Fruit fly (Drosophila melanogaster): Measurements from ENCODE around the gene CG7215.

DNA sequence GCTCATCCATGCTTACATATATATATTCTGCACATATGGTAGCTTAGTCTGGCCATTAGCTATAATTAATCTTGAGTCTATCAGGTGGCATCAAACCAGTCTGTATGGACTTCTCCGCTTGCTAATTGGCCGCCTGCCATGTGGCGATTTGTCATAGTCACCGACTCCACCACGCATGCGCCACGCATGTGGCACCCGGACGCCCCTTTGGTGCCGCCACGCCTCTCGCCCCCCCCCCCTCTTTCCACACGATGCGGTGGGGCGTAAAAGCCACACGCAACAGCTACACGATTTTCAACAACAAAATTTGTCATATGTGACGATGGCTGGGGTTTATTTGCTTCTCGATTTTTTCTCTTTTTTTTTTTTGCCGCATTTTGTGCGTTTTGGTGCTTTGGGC lies 13.4 kb downstream of the CG7215 start:
- no peak for TF ChIP-seq fd59A (GFP tag; optimal IDR thresholded peaks at IDR 0.05)
- no peak for TF ChIP-seq CG9139 (GFP tag; optimal IDR thresholded peaks at IDR 0.05)
- no peak for TF ChIP-seq dsx (GFP tag; optimal IDR thresholded peaks at IDR 0.05; ENCODE audit: poor library complexity, severe bottlenecking)
- TF ChIP-seq cyc (GFP tag; optimal IDR thresholded peaks at IDR 0.05): no peak
